Worm (Caenorhabditis elegans) whole organism, L1 larva: ENCODE results near the gene cest-7.

Source experiments
- C16A3.4 ChIP-seq: fragments of 150-350 bp; optimal IDR thresholded peaks from 2 replicates; lab custom pipeline; 2014; ENCODE audit warnings: missing biosample characterization, missing genetic modification characterization
- F16B12.6 ChIP-seq: fragments of 150-350 bp; optimal IDR thresholded peaks from 2 replicates; lab custom pipeline; 2014; ENCODE audit warnings: missing biosample characterization, missing genetic modification characterization
- Y116A8C.19 ChIP-seq: sonication (generic microtip); optimal IDR thresholded peaks from 2 replicates; lab custom pipeline; 2016; ENCODE audit warnings: missing compliant biosample characterization, missing genetic modification characterization, borderline replicate concordance
- aha-1 ChIP-seq: fragments of 150-350 bp; optimal IDR thresholded peaks from 2 replicates; lab custom pipeline; 2014; ENCODE audit warnings: missing biosample characterization, missing genetic modification characterization
- ama-1 ChIP-seq: fragments of 150-350 bp; optimal IDR thresholded peaks from 2 replicates; lab custom pipeline; 2014
- ceh-82 ChIP-seq, 3 experiments: fragments of 150-350 bp in 1 of 3; sonication (generic microtip) in 2 of 3; optimal IDR thresholded peaks; 2 replicates each; lab custom pipeline; 2014 to 2017; ENCODE audit warnings: missing biosample characterization in 3 of 3, missing genetic modification characterization in 3 of 3
- ceh-90 ChIP-seq: sonication (generic microtip); optimal IDR thresholded peaks from 2 replicates; lab custom pipeline; 2016; ENCODE audit warnings: missing genetic modification characterization, missing compliant biosample characterization
- dsc-1 ChIP-seq: sonication (generic microtip); optimal IDR thresholded peaks from 2 replicates; lab custom pipeline; 2016; ENCODE audit warnings: mild to moderate bottlenecking, missing genetic modification characterization, missing compliant biosample characterization
- efl-3 ChIP-seq: fragments of 200-800 bp; sonication (Bioruptor generic); optimal IDR thresholded peaks from 2 replicates; lab custom pipeline; 2018; ENCODE audit warnings: mild to moderate bottlenecking, missing genetic modification characterization, missing compliant biosample characterization
- egl-13 ChIP-seq: sonication (generic microtip); optimal IDR thresholded peaks from 2 replicates; lab custom pipeline; 2016; ENCODE audit warnings: missing genotype, missing genetic modification reagents, missing genetic modification characterization, missing compliant biosample characterization
- elt-2 ChIP-seq: sonication (generic microtip); optimal IDR thresholded peaks from 2 replicates; lab custom pipeline; 2016; ENCODE audit warnings: missing genetic modification characterization, mild to moderate bottlenecking, inconsistent platforms, missing compliant biosample characterization, missing genetic modification reagents
- fkh-10 ChIP-seq: sonication (generic microtip); optimal IDR thresholded peaks from 2 replicates; lab custom pipeline; 2017; ENCODE audit warnings: missing biosample characterization, missing genetic modification reagents, missing genetic modification characterization
- hlh-17 ChIP-seq: fragments of 200-800 bp; sonication (Bioruptor generic); optimal IDR thresholded peaks from 2 replicates; lab custom pipeline; 2018; ENCODE audit warnings: missing genetic modification characterization, mild to moderate bottlenecking, missing compliant biosample characterization, moderate library complexity, borderline replicate concordance
- hlh-4 ChIP-seq: sonication (generic microtip); optimal IDR thresholded peaks from 2 replicates; lab custom pipeline; 2016; ENCODE audit warnings: mild to moderate bottlenecking, missing genetic modification characterization, missing compliant biosample characterization
- hpl-2 ChIP-seq: fragments of 150-350 bp; optimal IDR thresholded peaks from 2 replicates; lab custom pipeline; 2014; ENCODE audit warnings: missing biosample characterization, missing genetic modification reagents, missing genetic modification characterization
- irx-1 ChIP-seq: sonication (generic microtip); optimal IDR thresholded peaks from 2 replicates; lab custom pipeline; 2016; ENCODE audit warnings: missing genetic modification characterization, missing compliant biosample characterization
- jun-1 ChIP-seq: fragments of 150-350 bp; optimal IDR thresholded peaks from 2 replicates; lab custom pipeline; 2014; ENCODE audit warnings: missing biosample characterization, missing genetic modification reagents, missing genetic modification characterization
- lir-3 ChIP-seq: sonication (generic microtip); optimal IDR thresholded peaks from 2 replicates; lab custom pipeline; 2016; ENCODE audit warnings: mild to moderate bottlenecking, missing genetic modification characterization, moderate library complexity, missing compliant biosample characterization; ENCODE audit not compliant: poor library complexity
- mdl-1 ChIP-seq, 2 experiments: fragments of 150-350 bp; optimal IDR thresholded peaks; 2 replicates each; lab custom pipeline; 2014 to 2017; ENCODE audit warnings: missing biosample characterization in 2 of 2, missing genetic modification characterization in 2 of 2, inconsistent platforms in 1 of 2
- mef-2 ChIP-seq: fragments of 150-350 bp; optimal IDR thresholded peaks from 2 replicates; lab custom pipeline; 2014; ENCODE audit warnings: missing biosample characterization, missing genetic modification characterization
- mep-1 ChIP-seq: fragments of 150-350 bp; optimal IDR thresholded peaks from 2 replicates; lab custom pipeline; 2014; ENCODE audit warnings: missing biosample characterization, missing genetic modification characterization
- nhr-19 ChIP-seq: fragments of 200-800 bp; sonication (Bioruptor generic); conservative IDR thresholded peaks from 2 replicates; pipeline ENCODE4 v1.3.6; 2022; ENCODE audit warnings: missing genetic modification characterization, missing compliant biosample characterization
- nhr-237 ChIP-seq: fragments of 150-350 bp; optimal IDR thresholded peaks from 2 replicates; lab custom pipeline; 2014; ENCODE audit warnings: missing biosample characterization, missing genetic modification characterization
- nhr-28 ChIP-seq: fragments of 150-350 bp; optimal IDR thresholded peaks from 2 replicates; lab custom pipeline; 2014; ENCODE audit warnings: missing biosample characterization, missing genetic modification characterization
- nhr-47 ChIP-seq: sonication (generic microtip); optimal IDR thresholded peaks from 2 replicates; lab custom pipeline; 2016; ENCODE audit warnings: mild to moderate bottlenecking, missing genetic modification characterization, moderate library complexity, missing compliant biosample characterization
- nhr-76 ChIP-seq: sonication (generic microtip); optimal IDR thresholded peaks from 2 replicates; lab custom pipeline; 2017; ENCODE audit warnings: missing biosample characterization, missing genetic modification characterization
- nhr-85 ChIP-seq: sonication (generic microtip); peaks from one replicate; lab custom pipeline; 2016; ENCODE audit warnings: missing genetic modification characterization, inconsistent platforms, missing compliant biosample characterization
- nhr-90 ChIP-seq: sonication (generic microtip); optimal IDR thresholded peaks from 2 replicates; lab custom pipeline; 2016; ENCODE audit warnings: mild to moderate bottlenecking, missing genetic modification characterization, missing compliant biosample characterization; ENCODE audit not compliant: poor library complexity
- pag-3 ChIP-seq: sonication (generic microtip); optimal IDR thresholded peaks from 2 replicates; lab custom pipeline; 2017; ENCODE audit warnings: missing genetic modification characterization, mild to moderate bottlenecking, missing compliant biosample characterization, antibody characterized with exemption, borderline replicate concordance; ENCODE audit not compliant: insufficient read depth
- skn-1 ChIP-seq: fragments of 150-350 bp; optimal IDR thresholded peaks from 2 replicates; lab custom pipeline; 2014; ENCODE audit warnings: missing biosample characterization, missing genetic modification characterization
- snu-23 ChIP-seq: sonication (generic microtip); optimal IDR thresholded peaks from 2 replicates; lab custom pipeline; 2016; ENCODE audit warnings: missing genetic modification characterization, missing compliant biosample characterization
- sox-4 ChIP-seq: sonication (generic microtip); optimal IDR thresholded peaks from 2 replicates; lab custom pipeline; 2016; ENCODE audit warnings: missing genetic modification characterization, missing compliant biosample characterization
- sup-37 ChIP-seq: fragments of 200-800 bp; sonication (Bioruptor generic); optimal IDR thresholded peaks from 2 replicates; lab custom pipeline; 2018; ENCODE audit warnings: mild to moderate bottlenecking, missing genetic modification characterization, missing compliant biosample characterization
- unc-62 ChIP-seq: fragments of 150-350 bp; optimal IDR thresholded peaks from 2 replicates; lab custom pipeline; 2014; ENCODE audit warnings: missing biosample characterization, missing genetic modification reagents, missing genetic modification characterization
- unc-98 ChIP-seq: fragments of 200-800 bp; sonication (Bioruptor generic); IDR thresholded peaks from 2 replicates; pipeline ENCODE4 v1.3.6; 2022; ENCODE audit warnings: missing genetic modification characterization, missing compliant biosample characterization
- zag-1 ChIP-seq: fragments of 150-350 bp; optimal IDR thresholded peaks from 2 replicates; lab custom pipeline; 2014; ENCODE audit warnings: missing biosample characterization, missing genetic modification characterization

cest-7 gene

ce11 chrX:12212801-12213200, 16.9 kb upstream of the cest-7 start, which contains the start of gene cab-1:
TSS of gene cab-1 (minus strand) at chrX:12212901.
- TF ChIP-seq hlh-17 (no peak), hlh-4 (tag; lab: Kevin White, UChicago) (no peak), sox-4 (tag; lab: Kevin White, UChicago) (no peak), dsc-1 (tag; lab: Kevin White, UChicago) (no peak)
- TF ChIP-seq, all 84 proteins: peak for 0

DNA sequence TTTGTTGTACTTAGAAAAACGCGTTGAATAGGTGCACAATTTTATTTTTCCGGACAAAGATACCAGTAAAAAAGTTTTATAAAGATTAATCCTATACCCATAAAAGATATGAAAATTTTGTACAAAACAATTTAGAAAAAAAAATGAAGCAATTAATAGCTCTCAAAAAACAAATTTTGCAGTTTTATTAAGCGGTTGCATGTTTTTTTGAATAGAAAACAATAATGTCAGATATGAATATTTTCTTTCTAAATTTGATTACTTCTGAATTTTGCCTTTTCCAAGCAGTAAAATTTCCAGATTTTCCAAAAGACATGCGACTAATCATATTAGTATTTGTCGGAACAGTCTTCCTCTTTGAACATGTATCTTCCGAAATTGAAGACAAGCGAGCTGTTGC, 12.8 kb upstream of the cest-7 start, which contains the start of gene C23H4.8:
TSS of gene C23H4.8 (plus strand) at position 301 of the 400 bp plus-strand sequence.
- no peak for TF ChIP-seq nhr-85
- TF ChIP-seq nhr-47: no peak
- no peak for TF ChIP-seq irx-1 (tag; lab: Kevin White, UChicago)
- no peak for TF ChIP-seq aha-1 (tag; lab: Kevin White, UChicago)
- TF ChIP-seq C16A3.4 (tag; lab: Kevin White, UChicago): no peak
- no peak for TF ChIP-seq fkh-10 (GFP tag; lab: Kevin White, UChicago)
- TF ChIP-seq snu-23 (GFP tag; lab: Kevin White, UChicago): no peak
- TF ChIP-seq ceh-90 (tag; lab: Kevin White, UChicago): no peak
- TF ChIP-seq sup-37 (GFP tag; lab: Kevin White, UChicago): no peak

DNA sequence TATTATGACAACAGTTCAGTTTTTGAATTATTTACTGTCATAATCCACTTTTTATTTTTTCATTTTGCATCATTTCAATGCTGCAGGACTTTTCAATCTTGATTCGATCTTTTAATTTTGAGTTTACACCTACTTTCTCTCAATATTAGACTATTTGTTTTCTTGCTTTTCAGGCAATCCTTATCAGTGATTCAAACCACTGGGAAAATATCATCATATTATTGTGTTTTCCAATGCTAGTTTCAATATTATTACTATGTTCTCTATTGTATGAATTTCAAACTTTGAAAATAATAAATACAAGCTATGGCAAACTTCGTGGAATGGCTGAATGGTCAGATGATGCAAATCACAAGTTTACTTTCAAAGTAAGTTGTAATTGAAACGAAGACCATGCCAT, 10.3 kb upstream of the cest-7 start, which contains the start of gene cest-8:
TSS of gene cest-8 (plus strand) at position 184 of the 400 bp plus-strand sequence.
- TF ChIP-seq egl-13 (tag; lab: Kevin White, UChicago): no peak
- no peak for TF ChIP-seq sox-4 (tag; lab: Kevin White, UChicago)
- no peak for TF ChIP-seq jun-1 (tag; lab: Kevin White, UChicago)
- TF ChIP-seq lir-3 (tag; lab: Kevin White, UChicago): no peak
- TF ChIP-seq nhr-19 (GFP tag; lab: Robert Waterston, UW): no peak
- TF ChIP-seq zag-1: no peak

- TF ChIP-seq unc-98 (GFP tag; lab: Robert Waterston, UW): no peak
- TF ChIP-seq pag-3: no peak
- TF ChIP-seq Y116A8C.19: no peak
- TF ChIP-seq nhr-237 (tag; lab: Kevin White, UChicago): no peak
- TF ChIP-seq nhr-90 (tag; lab: Kevin White, UChicago): no peak
- TF ChIP-seq ceh-82 (tag; optimal IDR thresholded peaks at IDR 0.05; lab: Kevin White, UChicago): no peak
- no peak for TF ChIP-seq hpl-2 (GFP tag; lab: Kevin White, UChicago)
- no peak for TF ChIP-seq ceh-90 (tag; lab: Kevin White, UChicago)
- TF ChIP-seq mep-1: no peak
- no peak for TF ChIP-seq skn-1 (tag; lab: Kevin White, UChicago)
- TF ChIP-seq zag-1: no peak
- no peak for TF ChIP-seq ama-1
- TF ChIP-seq mdl-1 (tag; optimal IDR thresholded peaks at IDR 0.05; lab: Kevin White, UChicago): no peak
- TF ChIP-seq, all 84 proteins: peak for 0
Measured at ce11 chrX:12221817-12222216, 7.9 kb upstream of the cest-7 start, which contains the start of gene cest-9.2. TSS of gene cest-9.2 (plus strand) at chrX:12222117.

- TF ChIP-seq nhr-237 (tag; lab: Kevin White, UChicago) (no peak), nhr-47 (no peak), efl-3 (GFP tag; lab: Kevin White, UChicago) (no peak), nhr-85 (peak; percentile 21), nhr-76 (tag; lab: Kevin White, UChicago) (no peak), unc-62 (no peak), nhr-28 (tag; lab: Kevin White, UChicago) (no peak), F16B12.6 (tag; lab: Kevin White, UChicago) (no peak), fkh-10 (GFP tag; lab: Kevin White, UChicago) (no peak), nhr-19 (GFP tag; lab: Robert Waterston, UW) (no peak), mef-2 (tag; lab: Kevin White, UChicago) (no peak), elt-2 (peak; percentile 16)
Measured at ce11 chrX:12222723-12223122, 7.0 kb upstream of the cest-7 start.
